Fruit fly (Drosophila melanogaster): ENCODE data around the gene Alg7.
A peak's percentile ranks its signal among the peaks of the same experiment; 100 is the strongest.

Gene Alg7

dm6 chr2L:13164994-13165801 lies 13.8 kb upstream of the Alg7 start, which contains the start of gene Sirt1:
Sirt1 (plus strand) TSS chr2L:13165564.
- TF ChIP-seq Hr78 (GFP tag; optimal IDR thresholded peaks at IDR 0.05) (no peak), sv (GFP tag; optimal IDR thresholded peaks at IDR 0.05) (peak; percentile 32), Mio (GFP tag; optimal IDR thresholded peaks at IDR 0.05) (no peak), brk (GFP tag; optimal IDR thresholded peaks at IDR 0.05) (no peak), dsf (GFP tag; optimal IDR thresholded peaks at IDR 0.05; ENCODE audit: borderline replicate concordance) (peak; percentile 51), Hr83 (GFP tag; optimal IDR thresholded peaks at IDR 0.05; ENCODE audit: poor library complexity, severe bottlenecking) (peak; percentile 49), jim (GFP tag; optimal IDR thresholded peaks at IDR 0.05) (no peak), N (GFP tag; optimal IDR thresholded peaks at IDR 0.05) (no peak), Hnf4 (GFP tag; optimal IDR thresholded peaks at IDR 0.05) (peak; percentile 27), CrebA (GFP tag; optimal IDR thresholded peaks at IDR 0.05; ENCODE audit: borderline replicate concordance) (no peak), Abd-B (GFP tag; optimal IDR thresholded peaks at IDR 0.05) (no peak), pan (optimal IDR thresholded peaks at IDR 0.05) (no peak), CG9705 (GFP tag; optimal IDR thresholded peaks at IDR 0.05) (peak; percentile 81), CG32264 (GFP tag; optimal IDR thresholded peaks at IDR 0.05) (peak; percentile 15), Vsx2 (GFP tag; optimal IDR thresholded peaks at IDR 0.05; ENCODE audit: partially characterized antibody) (no peak), psq (GFP tag; optimal IDR thresholded peaks at IDR 0.05) (no peak), Sp1 (GFP tag; optimal IDR thresholded peaks at IDR 0.05) (peak; percentile 89), HLH106 (tag; optimal IDR thresholded peaks at IDR 0.05) (peak; percentile 94), Myc (optimal IDR thresholded peaks at IDR 0.05) (no peak), Rel (GFP tag; optimal IDR thresholded peaks at IDR 0.05) (no peak), Rel (tag; optimal IDR thresholded peaks at IDR 0.05) (peak; percentile 98), GATAd (GFP tag; optimal IDR thresholded peaks at IDR 0.05) (no peak), br (GFP tag; optimal IDR thresholded peaks at IDR 0.05) (peak; percentile 30), Dfd (GFP tag; optimal IDR thresholded peaks at IDR 0.05) (no peak), lola (GFP tag; optimal IDR thresholded peaks at IDR 0.05) (no peak), rgr (GFP tag; optimal IDR thresholded peaks at IDR 0.05) (peak; percentile 84), usp (GFP tag; optimal IDR thresholded peaks at IDR 0.05) (no peak), woc (GFP tag; optimal IDR thresholded peaks at IDR 0.05) (peak; percentile 82), h (GFP tag; optimal IDR thresholded peaks at IDR 0.05) (peak; percentile 69), tai (GFP tag; optimal IDR thresholded peaks at IDR 0.05) (no peak), foxo (GFP tag; optimal IDR thresholded peaks at IDR 0.05) (peak in 1 of 2 experiments; percentile 92), OdsH (GFP tag; optimal IDR thresholded peaks at IDR 0.05) (peak; percentile 76), ey (GFP tag; optimal IDR thresholded peaks at IDR 0.05) (peak; percentile 66), Jra (GFP tag; optimal IDR thresholded peaks at IDR 0.05) (peak; percentile 80), fru (GFP tag; optimal IDR thresholded peaks at IDR 0.05) (peak; percentile 59), dl (GFP tag; optimal IDR thresholded peaks at IDR 0.05; ENCODE audit: insufficient read depth in 1 of 2, partially characterized antibody in 2 of 2) (no peak), Dif (GFP tag; optimal IDR thresholded peaks at IDR 0.05; ENCODE audit: partially characterized antibody) (no peak), sage (GFP tag; optimal IDR thresholded peaks at IDR 0.05) (peak; percentile 5), dmrt93B (GFP tag; optimal IDR thresholded peaks at IDR 0.05) (peak; percentile 87)

- no peak for TF ChIP-seq Hnf4 (GFP tag; optimal IDR thresholded peaks at IDR 0.05)
- peak in 1 of 2 experiments; percentile 9 for TF ChIP-seq dl (GFP tag; optimal IDR thresholded peaks at IDR 0.05; ENCODE audit: insufficient read depth in 1 of 2, partially characterized antibody in 2 of 2)
- peak; percentile 50 for TF ChIP-seq Dif (GFP tag; optimal IDR thresholded peaks at IDR 0.05; ENCODE audit: partially characterized antibody)
- peak; percentile 99 for TF ChIP-seq psq (GFP tag; optimal IDR thresholded peaks at IDR 0.05)
- TF ChIP-seq pan (optimal IDR thresholded peaks at IDR 0.05), result no peak
These were observed 13.2 kb upstream of the Alg7 start, which contains the start of gene DnaJ-H for dm6 chr2L:13165802-13166347. DnaJ-H (minus strand) TSS chr2L:13166072.
